Worm (Caenorhabditis elegans): ENCODE measurements around the gene rab-30.

rab-30 gene

DNA sequence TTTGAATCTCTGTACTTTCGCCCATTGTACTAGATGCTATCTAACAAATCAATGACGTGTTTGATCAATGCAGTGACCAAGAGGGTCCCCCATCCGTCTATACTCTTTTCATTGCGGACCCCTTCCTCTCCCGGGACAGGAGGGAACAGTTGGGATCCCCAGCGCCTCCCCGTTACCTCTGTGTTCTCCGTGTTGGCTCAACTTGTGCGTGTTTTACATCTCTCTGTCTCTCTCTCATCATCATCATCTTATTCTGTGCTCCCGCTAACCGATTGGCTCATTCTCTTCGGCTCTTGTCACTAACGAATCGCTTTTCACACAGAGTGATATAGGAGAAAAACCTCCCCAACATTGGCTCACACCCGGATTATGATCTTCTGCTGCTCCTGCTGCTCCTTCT, 39.9 kb upstream of the rab-30 start, which contains the start of gene unc-49:
Gene unc-49, plus strand, starts transcription at position 240 of the 400 bp plus-strand sequence.
- TF ChIP-seq lsy-2 (tag; optimal IDR thresholded peaks at IDR 0.05) = peak in 1 of 2 experiments; percentile 7
- no peak for TF ChIP-seq elt-3 (tag; optimal IDR thresholded peaks at IDR 0.05)
- no peak for TF ChIP-seq mab-5 (tag; optimal IDR thresholded peaks at IDR 0.05)
- TF ChIP-seq F13H6.1 (tag; optimal IDR thresholded peaks at IDR 0.05) = peak; percentile 61
- no peak for TF ChIP-seq nhr-11 (tag; optimal IDR thresholded peaks at IDR 0.05)
- TF ChIP-seq unc-62 (GFP tag; optimal IDR thresholded peaks at IDR 0.05) = no peak
- no peak for TF ChIP-seq alr-1 (tag; optimal IDR thresholded peaks at IDR 0.05)
- no peak for TF ChIP-seq nhr-21 (tag; optimal IDR thresholded peaks at IDR 0.05)
- TF ChIP-seq nhr-12 (tag; optimal IDR thresholded peaks at IDR 0.05) = no peak
- no peak for TF ChIP-seq unc-39 (tag; optimal IDR thresholded peaks at IDR 0.05)
- peak; percentile 14 for TF ChIP-seq nhr-129 (tag; optimal IDR thresholded peaks at IDR 0.05)
- no peak for TF ChIP-seq zag-1 (tag; optimal IDR thresholded peaks at IDR 0.05)
- TF ChIP-seq C34F6.9 (tag; optimal IDR thresholded peaks at IDR 0.05) = peak; percentile 6
- TF ChIP-seq ztf-11 (tag; optimal IDR thresholded peaks at IDR 0.05) = no peak
- TF ChIP-seq ztf-4 (tag; optimal IDR thresholded peaks at IDR 0.05) = no peak
- no peak for TF ChIP-seq dmd-4 (tag; optimal IDR thresholded peaks at IDR 0.05)
- no peak for TF ChIP-seq R02D3.7 (tag; optimal IDR thresholded peaks at IDR 0.05)
- no peak for TF ChIP-seq mdl-1 (tag; optimal IDR thresholded peaks at IDR 0.05)
- TF ChIP-seq unc-55 (GFP tag; optimal IDR thresholded peaks at IDR 0.05) = no peak
- no peak for TF ChIP-seq snpc-4 (tag; optimal IDR thresholded peaks at IDR 0.05)
- TF ChIP-seq gmeb-1 (tag; optimal IDR thresholded peaks at IDR 0.05) = no peak

DNA sequence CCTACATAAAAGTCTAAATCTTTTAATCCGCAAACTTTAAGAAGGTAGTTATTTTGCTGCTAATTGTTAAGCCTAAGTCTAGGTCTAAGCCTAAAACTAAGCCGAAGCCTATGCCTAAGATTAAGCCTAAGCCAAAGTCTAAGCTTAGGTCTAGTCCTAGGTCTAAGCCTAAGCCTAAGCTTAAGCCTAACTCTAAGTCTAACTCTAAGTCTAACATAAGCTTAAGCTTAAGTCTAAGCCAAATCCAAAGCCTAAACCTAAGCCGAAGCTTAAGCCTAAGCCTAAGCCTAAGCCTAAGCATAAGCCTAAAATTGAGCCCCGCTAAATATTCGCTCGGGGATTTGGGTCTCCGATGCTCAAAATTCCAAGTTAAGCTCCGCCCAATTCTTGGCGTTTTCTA, 39.2 kb upstream of the rab-30 start:
- TF ChIP-seq lin-13 (GFP tag; optimal IDR thresholded peaks at IDR 0.05) = no peak
- TF ChIP-seq sma-3 (GFP tag; optimal IDR thresholded peaks at IDR 0.05) = no peak

DNA sequence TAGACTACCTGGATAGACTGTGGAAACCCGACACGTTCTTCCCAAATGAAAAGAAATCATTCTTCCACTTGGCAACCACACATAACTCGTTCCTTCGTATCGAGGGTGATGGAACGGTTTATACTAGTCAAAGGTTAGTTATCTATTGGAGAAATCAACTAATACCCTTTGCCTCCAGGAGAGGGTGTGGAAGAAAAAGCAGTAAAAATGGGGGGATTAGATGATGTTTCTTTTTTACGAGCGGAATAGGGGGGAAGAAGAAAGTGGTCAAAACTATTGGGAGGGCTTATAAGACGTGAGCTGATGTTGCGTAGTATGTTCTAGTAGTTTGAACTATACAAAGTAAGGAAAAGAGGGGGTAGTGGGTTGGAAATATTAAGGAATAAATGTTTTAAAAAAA, 37.4 kb upstream of the rab-30 start:
- TF ChIP-seq F13H6.1 (tag; optimal IDR thresholded peaks at IDR 0.05) = no peak
- TF ChIP-seq mab-5 (tag; optimal IDR thresholded peaks at IDR 0.05) = peak; percentile 72
- peak; percentile 75 for TF ChIP-seq unc-55 (GFP tag; optimal IDR thresholded peaks at IDR 0.05)

DNA sequence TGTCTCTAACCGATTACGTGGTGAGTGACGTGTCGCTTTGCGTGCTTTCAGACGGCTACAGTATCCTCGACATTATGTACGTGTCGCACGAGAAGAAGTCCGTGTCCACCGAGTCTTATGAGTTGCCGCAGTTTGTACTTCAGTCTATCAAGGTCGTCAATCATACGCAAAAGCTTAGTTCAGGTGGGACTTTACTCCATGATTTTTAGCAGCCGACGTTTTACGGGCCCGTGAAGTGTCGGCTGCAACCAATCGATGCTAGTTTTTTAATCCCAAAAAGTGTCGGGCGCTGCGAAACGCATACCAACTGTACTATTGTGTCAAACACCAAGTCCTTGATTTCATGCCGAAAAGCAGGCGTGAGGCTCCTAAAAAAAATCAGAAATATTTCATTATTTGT, 35.6 kb upstream of the rab-30 start:
- TF ChIP-seq gmeb-1 (tag; optimal IDR thresholded peaks at IDR 0.05) (no peak), snpc-4 (tag; optimal IDR thresholded peaks at IDR 0.05) (peak; percentile 35)

DNA sequence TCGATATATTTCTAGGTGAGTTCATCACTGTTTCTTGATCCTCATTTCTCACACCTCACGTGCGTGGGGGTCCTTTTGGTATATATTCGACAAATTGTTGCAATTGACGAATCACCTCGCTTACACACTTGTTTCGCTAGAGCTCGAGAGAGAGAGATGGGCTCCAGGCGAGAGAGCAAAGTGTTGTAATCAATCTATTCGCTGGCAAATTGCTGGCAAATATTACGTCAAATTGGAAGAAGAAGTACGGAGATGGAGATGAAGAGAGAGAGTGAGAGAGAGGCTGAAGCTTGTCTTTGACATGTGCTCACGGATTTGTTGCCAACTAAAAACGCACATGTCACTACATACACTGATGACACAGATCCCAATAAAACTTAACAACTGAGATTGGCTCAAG, 34.5 kb upstream of the rab-30 start:
- no peak for TF ChIP-seq blmp-1 (tag; optimal IDR thresholded peaks at IDR 0.05; ENCODE audit: insufficient read depth)
- TF ChIP-seq ama-1 (optimal IDR thresholded peaks at IDR 0.05) = no peak
- peak; percentile 72 for TF ChIP-seq nhr-129 (tag; optimal IDR thresholded peaks at IDR 0.05)
- peak; percentile 31 for TF ChIP-seq F13H6.1 (tag; optimal IDR thresholded peaks at IDR 0.05)
- no peak for TF ChIP-seq lin-11 (tag; optimal IDR thresholded peaks at IDR 0.05)
- no peak for TF ChIP-seq nhr-12 (tag; optimal IDR thresholded peaks at IDR 0.05)
- TF ChIP-seq lsy-2 (tag; optimal IDR thresholded peaks at IDR 0.05) = peak in 1 of 2 experiments; percentile 45
- TF ChIP-seq snpc-4 (tag; optimal IDR thresholded peaks at IDR 0.05) = no peak
- no peak for TF ChIP-seq nhr-23 (tag; optimal IDR thresholded peaks at IDR 0.05)
- peak; percentile 30 for TF ChIP-seq ztf-4 (tag; optimal IDR thresholded peaks at IDR 0.05)

DNA sequence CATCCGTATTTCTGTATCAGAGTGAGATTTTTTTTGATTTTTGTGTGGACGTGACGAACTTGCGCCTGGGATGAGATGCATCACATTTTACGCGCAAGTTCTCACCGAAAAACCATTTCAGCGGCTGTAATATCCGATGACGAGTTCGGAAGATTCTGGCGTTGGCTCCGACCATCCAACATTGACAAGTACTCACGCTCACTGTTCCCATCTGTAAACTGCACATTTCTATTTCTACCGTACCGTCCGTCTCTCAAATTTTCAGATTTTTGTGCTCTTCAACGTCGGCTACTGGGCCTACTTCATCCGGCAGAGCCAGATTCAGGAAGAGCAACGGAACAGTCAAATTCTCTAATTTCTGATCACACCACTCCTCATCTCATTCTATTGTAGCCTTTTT, 33.0 kb upstream of the rab-30 start:
- no peak for TF ChIP-seq lin-13 (GFP tag; optimal IDR thresholded peaks at IDR 0.05)
- TF ChIP-seq lsy-2 (tag; optimal IDR thresholded peaks at IDR 0.05) = no peak
- TF ChIP-seq lin-11 (tag; optimal IDR thresholded peaks at IDR 0.05) = no peak
- TF ChIP-seq alr-1 (tag; optimal IDR thresholded peaks at IDR 0.05) = no peak
- TF ChIP-seq unc-55 (GFP tag; optimal IDR thresholded peaks at IDR 0.05) = no peak
- no peak for TF ChIP-seq blmp-1 (tag; optimal IDR thresholded peaks at IDR 0.05; ENCODE audit: insufficient read depth)

DNA sequence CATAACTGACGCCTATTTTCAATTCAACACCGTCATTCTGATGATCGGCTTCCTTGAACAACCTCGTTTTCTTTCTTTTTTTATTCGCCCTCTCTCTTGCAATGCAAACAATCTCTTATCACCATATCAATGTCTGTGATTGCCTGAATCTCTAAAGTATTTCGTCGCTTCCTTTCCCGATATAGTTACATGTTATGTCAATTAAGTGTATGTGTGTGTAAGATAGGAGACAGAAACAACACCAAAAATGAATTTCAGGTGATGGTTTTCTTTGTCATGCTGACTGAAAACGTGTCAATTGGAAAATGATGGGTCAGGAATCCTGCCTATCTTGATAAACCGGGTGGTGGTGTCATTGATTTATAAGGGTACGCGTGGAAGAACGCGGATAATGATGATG, 27.1 kb upstream of the rab-30 start:
- TF ChIP-seq nhr-11 (tag; optimal IDR thresholded peaks at IDR 0.05) = no peak
- TF ChIP-seq fos-1 (tag; optimal IDR thresholded peaks at IDR 0.05) = peak; percentile 96
- peak; percentile 86 for TF ChIP-seq crh-2 (tag; optimal IDR thresholded peaks at IDR 0.05)
- peak; percentile 67 for TF ChIP-seq sma-9 (GFP tag; optimal IDR thresholded peaks at IDR 0.05)
- TF ChIP-seq sma-9 (tag; optimal IDR thresholded peaks at IDR 0.05) = no peak
- TF ChIP-seq C34F6.9 (tag; optimal IDR thresholded peaks at IDR 0.05) = no peak
- TF ChIP-seq unc-62 (GFP tag; optimal IDR thresholded peaks at IDR 0.05) = no peak
- no peak for TF ChIP-seq mbf-1 (tag; optimal IDR thresholded peaks at IDR 0.05)
- TF ChIP-seq lin-39 (tag; optimal IDR thresholded peaks at IDR 0.05) = no peak
- no peak for TF ChIP-seq mdl-1 (tag; optimal IDR thresholded peaks at IDR 0.05)
- no peak for TF ChIP-seq elt-3 (tag; optimal IDR thresholded peaks at IDR 0.05)
- peak; percentile 19 for TF ChIP-seq F13H6.1 (tag; optimal IDR thresholded peaks at IDR 0.05)
- no peak for TF ChIP-seq ceh-82 (tag; optimal IDR thresholded peaks at IDR 0.05)
- TF ChIP-seq gmeb-1 (tag; optimal IDR thresholded peaks at IDR 0.05) = peak; percentile 57
- no peak for TF ChIP-seq ztf-4 (tag; optimal IDR thresholded peaks at IDR 0.05)
- TF ChIP-seq unc-55 (GFP tag; optimal IDR thresholded peaks at IDR 0.05) = no peak
- no peak for TF ChIP-seq nhr-237 (tag; optimal IDR thresholded peaks at IDR 0.05)
- peak; percentile 67 for TF ChIP-seq nhr-21 (tag; optimal IDR thresholded peaks at IDR 0.05)
- no peak for TF ChIP-seq ZK546.5 (tag; optimal IDR thresholded peaks at IDR 0.05)
- TF ChIP-seq alr-1 (tag; optimal IDR thresholded peaks at IDR 0.05) = no peak
- TF ChIP-seq sma-3 (GFP tag; optimal IDR thresholded peaks at IDR 0.05) = peak; percentile 55
- no peak for TF ChIP-seq nhr-23 (tag; optimal IDR thresholded peaks at IDR 0.05)
- no peak for TF ChIP-seq nhr-77 (tag; optimal IDR thresholded peaks at IDR 0.05)
- TF ChIP-seq sem-4 (tag; optimal IDR thresholded peaks at IDR 0.05) = no peak
- no peak for TF ChIP-seq aly-2 (tag; optimal IDR thresholded peaks at IDR 0.05)
- no peak for TF ChIP-seq unc-39 (tag; optimal IDR thresholded peaks at IDR 0.05)
